Worm (Caenorhabditis elegans): ENCODE measurements around the gene T19B10.5.
"Not testable (repeated sequence)": the region's sequence is repeated elsewhere in the genome, so short reads cannot be mapped to it uniquely, and the experiment has no call there.

DNA sequence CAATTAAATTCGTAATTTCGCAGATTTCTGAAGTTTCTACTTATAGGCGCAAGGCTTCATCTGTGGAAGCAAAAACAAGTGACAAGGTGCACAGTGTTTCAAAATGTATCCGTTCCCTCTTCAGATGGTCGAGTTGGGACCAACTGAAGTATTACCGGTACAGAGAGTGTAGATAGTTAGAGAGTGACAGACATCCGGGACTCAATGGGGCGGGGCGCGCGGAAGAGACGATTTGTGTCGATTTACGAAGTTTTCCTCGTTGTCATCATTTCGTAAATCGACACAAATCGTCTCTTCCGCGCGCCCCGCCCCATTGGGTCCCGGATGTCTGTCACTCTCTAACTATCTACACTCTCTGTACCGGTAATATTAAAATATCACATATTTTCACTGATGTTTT lies 51.7 kb downstream of the T19B10.5 start, which contains the start of gene C03E10.3:
- not testable (repeated sequence) for TF ChIP-seq mep-1 (tag; optimal IDR thresholded peaks at IDR 0.05); elt-3 (tag; optimal IDR thresholded peaks at IDR 0.05); ces-1 (GFP tag; optimal IDR thresholded peaks at IDR 0.05); elt-1 (tag; optimal IDR thresholded peaks at IDR 0.05; ENCODE audit: borderline replicate concordance, insufficient read depth); unc-62 (GFP tag; optimal IDR thresholded peaks at IDR 0.05)
